Fruit fly (Drosophila melanogaster): Measurements from ENCODE around the gene CG13599.
A peak's percentile ranks its signal among the peaks of the same experiment; 100 is the strongest.

Gene CG13599

dm6 chr3R:23920874-23921539 lies 10.4 kb upstream of the CG13599 start (continued):
- peak; percentile 59 for TF ChIP-seq CG13296 (GFP tag; optimal IDR thresholded peaks at IDR 0.05)
- TF ChIP-seq D (optimal IDR thresholded peaks at IDR 0.05): no peak
- TF ChIP-seq D (GFP tag; optimal IDR thresholded peaks at IDR 0.05): no peak
- TF ChIP-seq CG9817 (tag; optimal IDR thresholded peaks at IDR 0.05): peak; percentile 72
- TF ChIP-seq CG11093 (GFP tag; IDR thresholded peaks at IDR 0.05): 0 out of 3 replicates have a peak, but pooled peaks have one; percentile 16
- TF ChIP-seq Usf (GFP tag; optimal IDR thresholded peaks at IDR 0.05): no peak
- no peak for TF ChIP-seq CG1024 (GFP tag; IDR thresholded peaks at IDR 0.05)
- TF ChIP-seq YL-1 (GFP tag; optimal IDR thresholded peaks at IDR 0.05): no peak
- no peak for TF ChIP-seq CG10431 (GFP tag; optimal IDR thresholded peaks at IDR 0.05)
- no peak for TF ChIP-seq CG11560 (tag; IDR thresholded peaks at IDR 0.05)
- peak; percentile 20 for TF ChIP-seq tin (GFP tag; optimal IDR thresholded peaks at IDR 0.05)
- peak; percentile 46 for TF ChIP-seq sd (tag; optimal IDR thresholded peaks at IDR 0.05)
- TF ChIP-seq BtbVII (GFP tag; optimal IDR thresholded peaks at IDR 0.05): no peak
- TF ChIP-seq Dfd (GFP tag; optimal IDR thresholded peaks at IDR 0.05): no peak
- TF ChIP-seq wdn (GFP tag; IDR thresholded peaks at IDR 0.05): peak; percentile 73
- TF ChIP-seq sr (GFP tag; IDR thresholded peaks at IDR 0.05): no peak
- TF ChIP-seq salm (tag; optimal IDR thresholded peaks at IDR 0.05): no peak
- TF ChIP-seq CG32767 (GFP tag; IDR thresholded peaks at IDR 0.05): 0 out of 2 replicates have a peak, but pooled peaks have one; percentile 11
- no peak for TF ChIP-seq zf30C (GFP tag; optimal IDR thresholded peaks at IDR 0.05)
- no peak for TF ChIP-seq tup (GFP tag; optimal IDR thresholded peaks at IDR 0.05)
- TF ChIP-seq jumu (GFP tag; optimal IDR thresholded peaks at IDR 0.05): peak; percentile 43
- no peak for TF ChIP-seq jigr1 (GFP tag; IDR thresholded peaks at IDR 0.05)
- TF ChIP-seq CG31365 (tag; optimal IDR thresholded peaks at IDR 0.05): peak; percentile 28
- TF ChIP-seq CG10654 (GFP tag; optimal IDR thresholded peaks at IDR 0.05): no peak
- peak; percentile 30; the same call in 1 of the 3 replicates for TF ChIP-seq ase (GFP tag; IDR thresholded peaks at IDR 0.05)
- TF ChIP-seq knrl (GFP tag; IDR thresholded peaks at IDR 0.05; ENCODE audit: partially characterized antibody): no peak
- no peak for TF ChIP-seq Scr (GFP tag; IDR thresholded peaks at IDR 0.05; ENCODE audit: partially characterized antibody)
- TF ChIP-seq phol (tag; optimal IDR thresholded peaks at IDR 0.05): peak; percentile 16
- no peak for TF ChIP-seq CG1647 (GFP tag; optimal IDR thresholded peaks at IDR 0.05)
- TF ChIP-seq CG13894 (tag; optimal IDR thresholded peaks at IDR 0.05): peak; percentile 92
- TF ChIP-seq Hr3 (GFP tag; optimal IDR thresholded peaks at IDR 0.05): no peak
- TF ChIP-seq CG11456 (GFP tag; IDR thresholded peaks at IDR 0.05): peak; percentile 81
- TF ChIP-seq CG6854 (GFP tag; optimal IDR thresholded peaks at IDR 0.05): no peak
- TF ChIP-seq CG7745 (tag; optimal IDR thresholded peaks at IDR 0.05): no peak
- no peak for TF ChIP-seq pfk (GFP tag; optimal IDR thresholded peaks at IDR 0.05)
- TF ChIP-seq Nf-YA (GFP tag; IDR thresholded peaks at IDR 0.05): no peak
- no peak for TF ChIP-seq CG8089 (GFP tag; optimal IDR thresholded peaks at IDR 0.05)
- TF ChIP-seq CG1602 (GFP tag; optimal IDR thresholded peaks at IDR 0.05): no peak
- no peak for TF ChIP-seq CG30431 (GFP tag; optimal IDR thresholded peaks at IDR 0.05)
- peak; percentile 59 for TF ChIP-seq oc (tag; optimal IDR thresholded peaks at IDR 0.05)
- no peak for TF ChIP-seq bbx (GFP tag; IDR thresholded peaks at IDR 0.05; ENCODE audit: partially characterized antibody)
- no peak for TF ChIP-seq CG17829 (tag; optimal IDR thresholded peaks at IDR 0.05)
- TF ChIP-seq HLH3B (GFP tag; IDR thresholded peaks at IDR 0.05): peak; percentile 42; the same call in 1 of the 2 replicates
- TF ChIP-seq CG16813 (GFP tag; IDR thresholded peaks at IDR 0.05; ENCODE audit: partially characterized antibody): no peak
- 0 out of 2 replicates have a peak, but pooled peaks have one; percentile 20 for TF ChIP-seq CG17612 (GFP tag; IDR thresholded peaks at IDR 0.05)
- no peak for TF ChIP-seq CG4617 (GFP tag; optimal IDR thresholded peaks at IDR 0.05; ENCODE audit: borderline replicate concordance)
- no peak for TF ChIP-seq Spps (tag; optimal IDR thresholded peaks at IDR 0.05)
- no peak for TF ChIP-seq CG18476 (GFP tag; optimal IDR thresholded peaks at IDR 0.05)
- TF ChIP-seq Bteb2 (GFP tag; optimal IDR thresholded peaks at IDR 0.05): no peak
- peak; percentile 59 for TF ChIP-seq Meics (GFP tag; optimal IDR thresholded peaks at IDR 0.05)
